Worm (Caenorhabditis elegans): ENCODE results near the gene W08E12.7.

The W08E12.7 gene

ce11 chrIV:3273295-3273694 lies 21.6 kb upstream of the W08E12.7 start, which contains the start of gene T26C12.3:
TSS of gene T26C12.3 (minus strand) at chrIV:3273395.
- TF ChIP-seq zim-3 (tag; optimal IDR thresholded peaks at IDR 0.05): no peak
- no peak for TF ChIP-seq dox-1 (GFP tag; IDR thresholded peaks at IDR 0.05)
- TF ChIP-seq hlh-12 (tag; optimal IDR thresholded peaks at IDR 0.05): no peak
- TF ChIP-seq ceh-58 (GFP tag; IDR thresholded peaks at IDR 0.05): no peak
- TF ChIP-seq egrh-3 (GFP tag; IDR thresholded peaks at IDR 0.05): no peak
- no peak for TF ChIP-seq lin-26 (GFP tag; IDR thresholded peaks at IDR 0.05)
- TF ChIP-seq xnd-1 (tag; optimal IDR thresholded peaks at IDR 0.05): no peak
- TF ChIP-seq Y53F4B.3 (GFP tag; IDR thresholded peaks at IDR 0.05): no peak
- no peak for TF ChIP-seq Y95B8A.8 (GFP tag; IDR thresholded peaks at IDR 0.05)
- no peak for TF ChIP-seq die-1 (tag; optimal IDR thresholded peaks at IDR 0.05)
- TF ChIP-seq tbp1 (GFP tag; optimal IDR thresholded peaks at IDR 0.05): no peak
- TF ChIP-seq C06A6.2 (GFP tag; conservative IDR thresholded peaks at IDR 0.05): no peak

ce11 chrIV:3278822-3279221 lies 16.1 kb upstream of the W08E12.7 start:
- no peak for TF ChIP-seq Y95B8A.8 (GFP tag; IDR thresholded peaks at IDR 0.05)
- no peak for TF ChIP-seq ztf-26 (tag; optimal IDR thresholded peaks at IDR 0.05)

ce11 chrIV:3289237-3289636 lies 5.7 kb upstream of the W08E12.7 start, which contains the start of gene gcy-23:
TSS of gene gcy-23 (minus strand) at chrIV:3289337.
- no peak for TF ChIP-seq B0336.3 (GFP tag; IDR thresholded peaks at IDR 0.05)
- no peak for TF ChIP-seq sptf-2 (GFP tag; optimal IDR thresholded peaks at IDR 0.05)
- no peak for TF ChIP-seq ama-1 (optimal IDR thresholded peaks at IDR 0.05)
- TF ChIP-seq ama-1 (GFP tag; optimal IDR thresholded peaks at IDR 0.05): no peak
- TF ChIP-seq snpc-3.4 (tag; optimal IDR thresholded peaks at IDR 0.05): no peak
- TF ChIP-seq attf-3 (GFP tag; conservative IDR thresholded peaks at IDR 0.05): no peak
- TF ChIP-seq ztf-26 (tag; optimal IDR thresholded peaks at IDR 0.05): no peak
- TF ChIP-seq ceh-58 (GFP tag; IDR thresholded peaks at IDR 0.05): no peak
- TF ChIP-seq T07F8.4 (tag; optimal IDR thresholded peaks at IDR 0.05): no peak
- TF ChIP-seq nfya-2 (GFP tag; IDR thresholded peaks at IDR 0.05): no peak
- no peak for TF ChIP-seq efl-1 (GFP tag; optimal IDR thresholded peaks at IDR 0.05)
- TF ChIP-seq lin-54 (GFP tag; optimal IDR thresholded peaks at IDR 0.05): no peak
- no peak for TF ChIP-seq F57A8.1 (GFP tag; optimal IDR thresholded peaks at IDR 0.05)
- TF ChIP-seq F55B11.4 (tag; optimal IDR thresholded peaks at IDR 0.05; ENCODE audit: borderline replicate concordance, insufficient read depth): no peak

ce11 chrIV:3291977-3292561 lies 2.9 kb upstream of the W08E12.7 start, which contains the start of gene W08E12.8:
TSS of gene W08E12.8 (plus strand) at chrIV:3292371.
- TF ChIP-seq lin-26 (GFP tag; IDR thresholded peaks at IDR 0.05) (no peak), egrh-3 (GFP tag; IDR thresholded peaks at IDR 0.05) (peak; percentile 78; the same call in 1 of the 2 replicates), zfh-2 (GFP tag; conservative IDR thresholded peaks at IDR 0.05) (peak; percentile 72; the same call in 1 of the 2 replicates)

- TF ChIP-seq zfh-2 (GFP tag; conservative IDR thresholded peaks at IDR 0.05): peak; percentile 61; the same call in 1 of the 2 replicates
- no peak for TF ChIP-seq ceh-79 (tag; optimal IDR thresholded peaks at IDR 0.05)
- 0 out of 2 replicates have a peak, but pooled peaks have one; percentile 56 for TF ChIP-seq lin-26 (GFP tag; IDR thresholded peaks at IDR 0.05)
- no peak for TF ChIP-seq F49E8.2 (tag; optimal IDR thresholded peaks at IDR 0.05; ENCODE audit: insufficient read depth)
- peak; percentile 61 for TF ChIP-seq F33H1.4 (GFP tag; IDR thresholded peaks at IDR 0.05)
- TF ChIP-seq madf-6 (GFP tag; IDR thresholded peaks at IDR 0.05): peak; percentile 50; the same call in 1 of the 2 replicates
- TF ChIP-seq B0019.2 (GFP tag; conservative IDR thresholded peaks at IDR 0.05): no peak
- peak; percentile 8 for TF ChIP-seq xnd-1 (tag; optimal IDR thresholded peaks at IDR 0.05)
- TF ChIP-seq him-1 (tag; optimal IDR thresholded peaks at IDR 0.05): no peak
- no peak for TF ChIP-seq Y53F4B.3 (GFP tag; IDR thresholded peaks at IDR 0.05)
- TF ChIP-seq ekl-4 (GFP tag; IDR thresholded peaks at IDR 0.05): peak; percentile 40; the same call in 1 of the 2 replicates
- peak; percentile 86 for TF ChIP-seq lsl-1 (GFP tag; optimal IDR thresholded peaks at IDR 0.05)
These were observed 988 bp upstream of the W08E12.7 start for ce11 chrIV:3293800-3294493.

Data from whole organism, young adult.